Worm (Caenorhabditis elegans) whole organism, early embryonic: ENCODE results near the gene erh-2.

ENCODE experiments used
- B0310.2 ChIP-seq: sonication (generic microtip); optimal IDR thresholded peaks from 2 replicates; lab custom pipeline; 2016; ENCODE audit warnings: mild to moderate bottlenecking, missing genetic modification characterization, missing compliant biosample characterization
- F13C5.2 ChIP-seq: sonication (generic microtip); optimal IDR thresholded peaks from 2 replicates; lab custom pipeline; 2017; ENCODE audit warnings: mild to moderate bottlenecking, missing genetic modification characterization, inconsistent platforms, missing compliant biosample characterization
- aly-1 ChIP-seq: sonication (generic microtip); optimal IDR thresholded peaks from 2 replicates; lab custom pipeline; 2016; ENCODE audit warnings: missing genetic modification characterization, missing compliant biosample characterization
- ama-1 ChIP-seq: fragments of 150-350 bp; optimal IDR thresholded peaks from 2 replicates; lab custom pipeline; 2014
- ceh-13 ChIP-seq: fragments of 200-800 bp; sonication (Bioruptor generic); optimal IDR thresholded peaks from 2 replicates; lab custom pipeline; 2018; ENCODE audit warnings: mild to moderate bottlenecking, missing genetic modification characterization, missing compliant biosample characterization
- ceh-36 ChIP-seq: sonication (generic microtip); optimal IDR thresholded peaks from 2 replicates; lab custom pipeline; 2016; ENCODE audit warnings: missing genetic modification characterization, inconsistent platforms, missing compliant biosample characterization
- ets-7 ChIP-seq: sonication (generic microtip); optimal IDR thresholded peaks from 2 replicates; lab custom pipeline; 2016; ENCODE audit warnings: missing genotype, missing genetic modification characterization, missing compliant biosample characterization
- flt-1 ChIP-seq: fragments of 200-800 bp; sonication (Bioruptor generic); IDR thresholded peaks from 2 replicates; pipeline ENCODE4 v1.3.6; 2022; ENCODE audit warnings: missing genetic modification characterization, missing compliant biosample characterization
- hmbx-1 ChIP-seq: sonication (generic microtip); optimal IDR thresholded peaks from 2 replicates; lab custom pipeline; 2016; ENCODE audit warnings: mild to moderate bottlenecking, missing genetic modification characterization, missing compliant biosample characterization
- hmg-4 ChIP-seq: fragments of 200-800 bp; sonication (Bioruptor generic); optimal IDR thresholded peaks from 2 replicates; lab custom pipeline; 2018; ENCODE audit warnings: mild to moderate bottlenecking, missing genetic modification characterization, missing compliant biosample characterization
- hnd-1 ChIP-seq: sonication (generic microtip); optimal IDR thresholded peaks from 2 replicates; lab custom pipeline; 2016; ENCODE audit warnings: missing genetic modification characterization, missing compliant biosample characterization
- pes-1 ChIP-seq: fragments of 200-800 bp; sonication (Bioruptor generic); IDR thresholded peaks from 2 replicates; pipeline ENCODE4 v1.3.6; 2022; ENCODE audit warnings: missing genetic modification reagents, missing genetic modification characterization, missing compliant biosample characterization
- scrt-1 ChIP-seq: fragments of 200-800 bp; sonication (Bioruptor generic); IDR thresholded peaks from 2 replicates; pipeline ENCODE4 v1.3.6; 2022; ENCODE audit warnings: missing genetic modification characterization, missing compliant biosample characterization
- sea-1 ChIP-seq: fragments of 200-800 bp; sonication (Bioruptor generic); conservative IDR thresholded peaks from 2 replicates; pipeline ENCODE4 v1.3.6; 2022; ENCODE audit warnings: missing genetic modification characterization, missing compliant biosample characterization
- tbx-11 ChIP-seq: fragments of 200-800 bp; sonication (Bioruptor generic); IDR thresholded peaks from 2 replicates; pipeline ENCODE4 v1.3.6; 2022; ENCODE audit warnings: missing genetic modification characterization, missing compliant biosample characterization
- tbx-37 ChIP-seq: fragments of 200-800 bp; sonication (Bioruptor generic); conservative IDR thresholded peaks from 2 replicates; pipeline ENCODE4 v1.3.6; 2022; ENCODE audit warnings: missing genetic modification reagents, missing genetic modification characterization, missing compliant biosample characterization
- tra-4 ChIP-seq: sonication (generic microtip); optimal IDR thresholded peaks from 2 replicates; lab custom pipeline; 2017; ENCODE audit warnings: missing genetic modification characterization, missing compliant biosample characterization

Gene erh-2

ce11 chrIII:4612334-4612953 is 19.4 kb downstream of the erh-2 start, which contains the start of gene sel-2:
TSS of gene sel-2 (minus strand) at chrIII:4612384.
- TF ChIP-seq tra-4 (tag; lab: Kevin White, UChicago) (no peak), hnd-1 (tag; lab: Kevin White, UChicago) (no peak), ceh-13 (GFP tag; lab: Kevin White, UChicago) (no peak), ceh-36 (tag; lab: Kevin White, UChicago) (no peak), B0310.2 (tag; lab: Kevin White, UChicago) (no peak), hmg-4 (GFP tag; lab: Kevin White, UChicago) (no peak)

- TF ChIP-seq hmbx-1 (tag; lab: Kevin White, UChicago) (no peak), B0310.2 (tag; lab: Kevin White, UChicago) (no peak), scrt-1 (GFP tag; lab: Robert Waterston, UW) (no peak), ets-7 (tag; lab: Kevin White, UChicago) (no peak)
Measured at ce11 chrIII:4616071-4616571, 23.1 kb downstream of the erh-2 start, which contains the start of gene lips-3. TSS of gene lips-3 (plus strand) at chrIII:4616528.

- TF ChIP-seq B0310.2 (tag; lab: Kevin White, UChicago): no peak
- TF ChIP-seq ama-1: no peak
- no peak for TF ChIP-seq ceh-36 (tag; lab: Kevin White, UChicago)
- TF ChIP-seq ceh-13 (GFP tag; lab: Kevin White, UChicago): no peak
- TF ChIP-seq F13C5.2 (tag; lab: Kevin White, UChicago): no peak
- TF ChIP-seq scrt-1 (GFP tag; lab: Robert Waterston, UW): no peak
- no peak for TF ChIP-seq sea-1 (GFP tag; lab: Robert Waterston, UW)
- no peak for TF ChIP-seq hmg-4 (GFP tag; lab: Kevin White, UChicago)
- TF ChIP-seq tbx-11 (GFP tag; lab: Robert Waterston, UW): no peak
Measured at ce11 chrIII:4622375-4623130, 29.5 kb downstream of the erh-2 start, which contains the start of gene lron-5. TSS of gene lron-5 (plus strand) at chrIII:4623029.

ce11 chrIII:4626148-4626922 is 33.3 kb downstream of the erh-2 start:
- no peak for TF ChIP-seq ceh-13 (GFP tag; lab: Kevin White, UChicago)
- no peak for TF ChIP-seq ceh-36 (tag; lab: Kevin White, UChicago)
- TF ChIP-seq hnd-1 (tag; lab: Kevin White, UChicago): no peak
- no peak for TF ChIP-seq sea-1 (GFP tag; lab: Robert Waterston, UW)
- no peak for TF ChIP-seq flt-1
- TF ChIP-seq pes-1 (GFP tag; lab: Robert Waterston, UW): no peak
- no peak for TF ChIP-seq B0310.2 (tag; lab: Kevin White, UChicago)
- TF ChIP-seq hmg-4 (GFP tag; lab: Kevin White, UChicago): no peak
- TF ChIP-seq ets-7 (tag; lab: Kevin White, UChicago): no peak
- TF ChIP-seq scrt-1 (GFP tag; lab: Robert Waterston, UW): no peak

ce11 chrIII:4628165-4628564 is 35.1 kb downstream of the erh-2 start, which contains the start of gene clec-151:
TSS of gene clec-151 (plus strand) at chrIII:4628465.
- TF ChIP-seq tra-4 (tag; lab: Kevin White, UChicago) (no peak), F13C5.2 (tag; lab: Kevin White, UChicago) (no peak), scrt-1 (GFP tag; lab: Robert Waterston, UW) (no peak), sea-1 (GFP tag; lab: Robert Waterston, UW) (no peak), aly-1 (tag; lab: Kevin White, UChicago) (no peak), tbx-37 (GFP tag; lab: Robert Waterston, UW) (no peak), hmg-4 (GFP tag; lab: Kevin White, UChicago) (no peak), ets-7 (tag; lab: Kevin White, UChicago) (no peak), pes-1 (GFP tag; lab: Robert Waterston, UW) (no peak), ceh-36 (tag; lab: Kevin White, UChicago) (no peak), tbx-11 (GFP tag; lab: Robert Waterston, UW) (no peak)

ce11 chrIII:4634947-4635346 is 41.9 kb downstream of the erh-2 start, which contains the start of gene clec-153:
TSS of gene clec-153 (plus strand) at chrIII:4635247.
- no peak for TF ChIP-seq tra-4 (tag; lab: Kevin White, UChicago)
- no peak for TF ChIP-seq ceh-13 (GFP tag; lab: Kevin White, UChicago)
- TF ChIP-seq sea-1 (GFP tag; lab: Robert Waterston, UW): no peak
- no peak for TF ChIP-seq tbx-11 (GFP tag; lab: Robert Waterston, UW)
- TF ChIP-seq ama-1: no peak

ce11 chrIII:4643262-4643661 is 50.2 kb downstream of the erh-2 start, which contains the start of gene pfas-1:
TSS of gene pfas-1 (minus strand) at chrIII:4643310.
- TF ChIP-seq ets-7 (tag; lab: Kevin White, UChicago) (no peak), tbx-11 (GFP tag; lab: Robert Waterston, UW) (no peak)
